Worm (Caenorhabditis elegans) whole organism, L2 larva: ENCODE measurements around the gene srw-107.

ENCODE experiments used
- C34F6.9 ChIP-seq: fragments of 150-350 bp; optimal IDR thresholded peaks from 2 replicates; lab custom pipeline; 2014; ENCODE audit warnings: missing biosample characterization, missing genetic modification characterization
- R02D3.7 ChIP-seq: fragments of 150-350 bp; optimal IDR thresholded peaks from 2 replicates; lab custom pipeline; 2014; ENCODE audit warnings: missing biosample characterization, missing genetic modification characterization
- ama-1 ChIP-seq: fragments of 150-350 bp; optimal IDR thresholded peaks from 2 replicates; lab custom pipeline; 2018; ENCODE audit warnings: inconsistent platforms
- dmd-4 ChIP-seq: sonication (generic microtip); optimal IDR thresholded peaks from 2 replicates; lab custom pipeline; 2017; ENCODE audit warnings: missing biosample characterization, missing genetic modification characterization
- elt-1 ChIP-seq: fragments of 150-350 bp; optimal IDR thresholded peaks from 2 replicates; lab custom pipeline; 2014; ENCODE audit warnings: missing biosample characterization, missing genetic modification characterization
- elt-3 ChIP-seq: sonication (generic microtip); optimal IDR thresholded peaks from 2 replicates; lab custom pipeline; 2017; ENCODE audit warnings: missing biosample characterization, missing genetic modification characterization
- fos-1 ChIP-seq: fragments of 150-350 bp; optimal IDR thresholded peaks from 2 replicates; lab custom pipeline; 2014; ENCODE audit warnings: missing biosample characterization, missing genetic modification characterization
- lsy-2 ChIP-seq, 2 experiments: fragments of 150-350 bp in 1 of 2; sonication (generic microtip) in 1 of 2; optimal IDR thresholded peaks; 2 replicates each; lab custom pipeline; 2014 to 2017; ENCODE audit warnings: missing biosample characterization in 2 of 2, missing genetic modification characterization in 2 of 2
- nhr-11 ChIP-seq: fragments of 150-350 bp; optimal IDR thresholded peaks from 2 replicates; lab custom pipeline; 2014; ENCODE audit warnings: missing biosample characterization, missing genetic modification characterization
- nhr-23 ChIP-seq: fragments of 150-350 bp; optimal IDR thresholded peaks from 2 replicates; lab custom pipeline; 2014; ENCODE audit warnings: missing biosample characterization, missing genetic modification reagents, missing genetic modification characterization
- nhr-237 ChIP-seq: fragments of 150-350 bp; optimal IDR thresholded peaks from 2 replicates; lab custom pipeline; 2014; ENCODE audit warnings: missing biosample characterization, missing genetic modification characterization
- unc-62 ChIP-seq: fragments of 150-350 bp; optimal IDR thresholded peaks from 2 replicates; lab custom pipeline; 2014; ENCODE audit warnings: missing biosample characterization, missing genetic modification reagents, missing genetic modification characterization

DNA sequence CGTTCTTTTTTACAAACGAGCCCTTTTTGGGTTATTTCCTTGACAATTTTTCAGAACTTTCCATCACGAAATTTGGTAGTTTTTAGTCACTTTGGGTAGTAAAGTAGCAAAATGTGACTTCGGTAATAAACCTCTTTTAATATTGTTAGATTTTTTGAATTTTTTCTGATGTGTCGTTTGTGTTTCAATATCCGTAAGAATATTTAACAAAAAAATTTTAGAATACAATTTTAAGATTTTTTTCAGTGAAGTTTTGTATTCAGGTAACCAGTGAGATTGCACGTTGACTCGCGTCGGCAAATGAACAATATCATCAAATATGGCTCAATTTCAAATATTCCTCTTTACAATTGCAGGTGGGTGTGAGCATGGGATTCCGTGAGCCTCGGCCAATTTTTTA lies 48.8 kb downstream of the srw-107 start, which contains the start of gene srt-31:
- TF ChIP-seq ama-1 (lab: Kevin White, UChicago) (no peak), dmd-4 (tag; lab: Kevin White, UChicago) (no peak), nhr-11 (tag; lab: Kevin White, UChicago) (no peak), elt-3 (tag; lab: Kevin White, UChicago) (no peak), nhr-23 (tag; lab: Kevin White, UChicago) (no peak), lsy-2 (tag; optimal IDR thresholded peaks at IDR 0.05; lab: Kevin White, UChicago) (no peak), elt-1 (tag; lab: Kevin White, UChicago) (no peak), unc-62 (GFP tag; lab: Kevin White, UChicago) (no peak), nhr-237 (tag; lab: Kevin White, UChicago) (no peak), fos-1 (tag; lab: Kevin White, UChicago) (no peak), R02D3.7 (tag; lab: Kevin White, UChicago) (no peak), C34F6.9 (tag; lab: Kevin White, UChicago) (no peak)
